Worm (Caenorhabditis elegans) whole organism, mixed stage, embryonic: ENCODE data around the gene T08E11.1.

Experiments used
- M03D4.4 ChIP-seq: sonication (generic microtip); optimal IDR thresholded peaks from 2 replicates; lab custom pipeline; 2017; ENCODE audit warnings: mild to moderate bottlenecking, missing genetic modification characterization, missing compliant biosample characterization
- bed-3 ChIP-seq: fragments of 200-800 bp; sonication (Bioruptor generic); optimal IDR thresholded peaks from 3 replicates; lab custom pipeline; 2018; ENCODE audit warnings: mild to moderate bottlenecking, missing genetic modification characterization, moderate library complexity, missing compliant biosample characterization
- blmp-1 ChIP-seq: fragments of 150-350 bp; optimal IDR thresholded peaks from 2 replicates; lab custom pipeline; 2014; ENCODE audit warnings: missing biosample characterization, missing genetic modification characterization
- ceh-39 ChIP-seq: fragments of 150-350 bp; optimal IDR thresholded peaks from 2 replicates; lab custom pipeline; 2014; ENCODE audit warnings: missing biosample characterization, missing genetic modification characterization
- ceh-43 ChIP-seq: fragments of 200-800 bp; sonication (Bioruptor generic); optimal IDR thresholded peaks from 2 replicates; lab custom pipeline; 2018; ENCODE audit warnings: mild to moderate bottlenecking, missing genetic modification characterization, moderate library complexity, missing compliant biosample characterization
- ces-1 ChIP-seq: fragments of 150-350 bp; optimal IDR thresholded peaks from 2 replicates; lab custom pipeline; 2014; ENCODE audit warnings: missing biosample characterization, missing genetic modification reagents, missing genetic modification characterization
- cnd-1 ChIP-seq: fragments of 200-800 bp; sonication (Bioruptor generic); optimal IDR thresholded peaks from 2 replicates; lab custom pipeline; 2018; ENCODE audit warnings: mild to moderate bottlenecking, missing genetic modification characterization, missing compliant biosample characterization
- drap-1 ChIP-seq: fragments of 200-800 bp; sonication (Bioruptor generic); optimal IDR thresholded peaks from 3 replicates; lab custom pipeline; 2018; ENCODE audit warnings: mild to moderate bottlenecking, missing genetic modification characterization, missing compliant biosample characterization
- elt-1 ChIP-seq: sonication (generic microtip); optimal IDR thresholded peaks from 2 replicates; lab custom pipeline; 2017; ENCODE audit warnings: missing genetic modification characterization, mild to moderate bottlenecking, missing compliant biosample characterization, antibody characterized with exemption, moderate library complexity, borderline replicate concordance; ENCODE audit not compliant: insufficient read depth
- elt-3 ChIP-seq: fragments of 150-350 bp; optimal IDR thresholded peaks from 2 replicates; lab custom pipeline; 2014; ENCODE audit warnings: missing biosample characterization, missing genetic modification characterization
- flh-1 ChIP-seq: fragments of 200-800 bp; sonication (Bioruptor generic); optimal IDR thresholded peaks from 2 replicates; lab custom pipeline; 2018; ENCODE audit warnings: mild to moderate bottlenecking, missing genetic modification characterization, moderate library complexity, missing compliant biosample characterization
- ham-2 ChIP-seq: fragments of 200-800 bp; sonication (Bioruptor generic); optimal IDR thresholded peaks from 2 replicates; lab custom pipeline; 2018; ENCODE audit warnings: mild to moderate bottlenecking, missing genetic modification characterization, missing compliant biosample characterization
- hlh-1 ChIP-seq: fragments of 150-350 bp; optimal IDR thresholded peaks from 2 replicates; lab custom pipeline; 2014; ENCODE audit warnings: missing biosample characterization, missing genetic modification reagents, missing genetic modification characterization
- lin-13 ChIP-seq: fragments of 150-350 bp; optimal IDR thresholded peaks from 2 replicates; lab custom pipeline; 2014; ENCODE audit warnings: missing biosample characterization, missing genetic modification characterization
- lin-32 ChIP-seq: fragments of 200-800 bp; sonication (Bioruptor generic); optimal IDR thresholded peaks from 2 replicates; lab custom pipeline; 2018; ENCODE audit warnings: mild to moderate bottlenecking, missing genetic modification characterization, missing compliant biosample characterization
- lsy-2 ChIP-seq: fragments of 150-350 bp; optimal IDR thresholded peaks from 2 replicates; lab custom pipeline; 2014; ENCODE audit warnings: missing biosample characterization, missing genetic modification characterization
- mab-5 ChIP-seq: fragments of 150-350 bp; optimal IDR thresholded peaks from 2 replicates; lab custom pipeline; 2014; ENCODE audit warnings: missing biosample characterization, missing genetic modification characterization
- mep-1 ChIP-seq: fragments of 150-350 bp; optimal IDR thresholded peaks from 2 replicates; lab custom pipeline; 2017; ENCODE audit warnings: missing biosample characterization, missing genetic modification reagents, missing genetic modification characterization, inconsistent platforms
- mls-2 ChIP-seq: sonication (generic microtip); optimal IDR thresholded peaks from 2 replicates; lab custom pipeline; 2016; ENCODE audit warnings: mild to moderate bottlenecking, missing genetic modification characterization, moderate library complexity, missing compliant biosample characterization
- nhr-12 ChIP-seq: fragments of 150-350 bp; optimal IDR thresholded peaks from 2 replicates; lab custom pipeline; 2014; ENCODE audit warnings: missing biosample characterization, missing genetic modification characterization
- nhr-2 ChIP-seq: fragments of 150-350 bp; optimal IDR thresholded peaks from 2 replicates; lab custom pipeline; 2014; ENCODE audit warnings: missing biosample characterization, missing genetic modification characterization
- nhr-237 ChIP-seq: fragments of 150-350 bp; optimal IDR thresholded peaks from 2 replicates; lab custom pipeline; 2014; ENCODE audit warnings: missing biosample characterization, missing genetic modification characterization
- pha-4 ChIP-seq: fragments of 150-350 bp; optimal IDR thresholded peaks from 2 replicates; lab custom pipeline; 2018; ENCODE audit warnings: missing biosample characterization, missing genetic modification reagents, missing genetic modification characterization
- sem-2 ChIP-seq: fragments of 200-800 bp; sonication (Bioruptor generic); optimal IDR thresholded peaks from 2 replicates; lab custom pipeline; 2018; ENCODE audit warnings: mild to moderate bottlenecking, missing genetic modification characterization, missing compliant biosample characterization
- snpc-4 ChIP-seq: fragments of 150-350 bp; optimal IDR thresholded peaks from 2 replicates; lab custom pipeline; 2014; ENCODE audit warnings: missing biosample characterization, missing genetic modification characterization
- sptf-1 ChIP-seq: sonication (generic microtip); optimal IDR thresholded peaks from 2 replicates; lab custom pipeline; 2017; ENCODE audit warnings: mild to moderate bottlenecking, missing genetic modification characterization, moderate library complexity, missing compliant biosample characterization
- tbx-8 ChIP-seq: fragments of 200-800 bp; sonication (Bioruptor generic); optimal IDR thresholded peaks from 2 replicates; lab custom pipeline; 2018; ENCODE audit warnings: mild to moderate bottlenecking, missing genetic modification characterization, moderate library complexity, missing compliant biosample characterization
- unc-120 ChIP-seq: sonication (generic microtip); optimal IDR thresholded peaks from 2 replicates; lab custom pipeline; 2017; ENCODE audit warnings: missing genetic modification characterization, missing compliant biosample characterization; ENCODE audit not compliant: poor library complexity, severe bottlenecking
- unc-39 ChIP-seq: fragments of 150-350 bp; optimal IDR thresholded peaks from 2 replicates; lab custom pipeline; 2014; ENCODE audit warnings: missing biosample characterization, missing genetic modification characterization
- ztf-11 ChIP-seq: fragments of 150-350 bp; optimal IDR thresholded peaks from 2 replicates; lab custom pipeline; 2014; ENCODE audit warnings: missing biosample characterization, missing genetic modification characterization

The T08E11.1 gene

ce11 chrII:1836204-1836603, at the start of gene T08E11.1:
Gene T08E11.1 (plus strand): TSS chrII:1836504.
- no peak for TF ChIP-seq pha-4 (tag; lab: Kevin White, UChicago)
- no peak for TF ChIP-seq sem-2 (GFP tag; lab: Kevin White, UChicago)
- TF ChIP-seq mep-1 (tag; lab: Kevin White, UChicago): no peak
- no peak for TF ChIP-seq drap-1 (GFP tag; lab: Kevin White, UChicago)
- TF ChIP-seq tbx-8 (GFP tag; lab: Kevin White, UChicago): no peak
- no peak for TF ChIP-seq M03D4.4
- TF ChIP-seq bed-3 (GFP tag; lab: Kevin White, UChicago): no peak
- no peak for TF ChIP-seq ces-1 (GFP tag; lab: Kevin White, UChicago)
- TF ChIP-seq ceh-39 (tag; lab: Kevin White, UChicago): no peak
- no peak for TF ChIP-seq nhr-237
- no peak for TF ChIP-seq sptf-1 (tag; lab: Kevin White, UChicago)
- TF ChIP-seq nhr-2: no peak
- no peak for TF ChIP-seq mls-2
- TF ChIP-seq ham-2 (GFP tag; lab: Kevin White, UChicago): no peak
- TF ChIP-seq unc-120 (tag; lab: Kevin White, UChicago): no peak
- TF ChIP-seq snpc-4 (tag; lab: Kevin White, UChicago): no peak
- TF ChIP-seq mab-5 (tag; lab: Kevin White, UChicago): no peak
- TF ChIP-seq elt-3 (tag; lab: Kevin White, UChicago): no peak

- no peak for TF ChIP-seq unc-39 (tag; lab: Kevin White, UChicago)
- TF ChIP-seq ztf-11 (tag; lab: Kevin White, UChicago): no peak
- TF ChIP-seq blmp-1: no peak
- no peak for TF ChIP-seq flh-1 (GFP tag; lab: Kevin White, UChicago)
- TF ChIP-seq ces-1 (GFP tag; lab: Kevin White, UChicago): no peak
- TF ChIP-seq drap-1 (GFP tag; lab: Kevin White, UChicago): no peak
- TF ChIP-seq ceh-43 (GFP tag; lab: Kevin White, UChicago): no peak
Measured at ce11 chrII:1787208-1787607, 49.1 kb upstream of the T08E11.1 start.

ce11 chrII:1788087-1788486, 48.2 kb upstream of the T08E11.1 start, which contains the start of the genes C08F1.6 and fbxb-13:
Gene C08F1.6 (minus strand): TSS chrII:1788187.
Gene fbxb-13 (plus strand): TSS chrII:1788277.
- TF ChIP-seq unc-120 (tag; lab: Kevin White, UChicago): no peak
- TF ChIP-seq lin-32 (GFP tag; lab: Kevin White, UChicago): peak; percentile 15
- TF ChIP-seq hlh-1 (tag; lab: Kevin White, UChicago): peak; percentile 0
- peak; percentile 48 for TF ChIP-seq cnd-1 (tag; lab: Kevin White, UChicago)

DNA sequence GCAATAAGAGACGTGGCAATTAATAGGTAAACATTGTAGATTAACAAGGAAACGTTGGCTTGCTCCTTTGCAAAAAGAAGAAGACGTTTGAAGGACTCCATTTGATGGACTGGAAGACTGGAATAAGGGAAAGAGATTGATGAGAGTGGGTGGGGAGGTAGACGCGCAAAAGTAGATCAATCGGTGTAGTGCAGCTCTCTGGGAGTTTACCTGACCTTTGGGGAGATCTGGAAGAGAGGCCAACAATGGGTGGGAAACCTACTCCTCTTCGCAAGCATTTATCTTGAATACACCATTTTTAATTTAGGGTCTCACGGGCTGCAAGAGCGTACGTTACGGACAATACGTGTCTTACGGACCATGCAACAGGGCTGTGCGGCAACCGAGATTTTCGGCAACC, 29.9 kb upstream of the T08E11.1 start, which contains the start of gene C08F1.12:
Gene C08F1.12, minus strand, starts transcription at position 101 of the 400 bp plus-strand sequence.
- no peak for TF ChIP-seq cnd-1 (tag; lab: Kevin White, UChicago)
- TF ChIP-seq mep-1 (tag; lab: Kevin White, UChicago): no peak
- no peak for TF ChIP-seq elt-3 (tag; lab: Kevin White, UChicago)
- TF ChIP-seq lin-32 (GFP tag; lab: Kevin White, UChicago): no peak
- TF ChIP-seq mab-5 (tag; lab: Kevin White, UChicago): no peak
- no peak for TF ChIP-seq unc-39 (tag; lab: Kevin White, UChicago)
- TF ChIP-seq sptf-1 (tag; lab: Kevin White, UChicago): no peak
- no peak for TF ChIP-seq unc-120 (tag; lab: Kevin White, UChicago)
- TF ChIP-seq nhr-237: no peak
- no peak for TF ChIP-seq sem-2 (GFP tag; lab: Kevin White, UChicago)
- TF ChIP-seq lsy-2 (tag; lab: Kevin White, UChicago): no peak
- no peak for TF ChIP-seq ham-2 (GFP tag; lab: Kevin White, UChicago)
- no peak for TF ChIP-seq snpc-4 (tag; lab: Kevin White, UChicago)

DNA sequence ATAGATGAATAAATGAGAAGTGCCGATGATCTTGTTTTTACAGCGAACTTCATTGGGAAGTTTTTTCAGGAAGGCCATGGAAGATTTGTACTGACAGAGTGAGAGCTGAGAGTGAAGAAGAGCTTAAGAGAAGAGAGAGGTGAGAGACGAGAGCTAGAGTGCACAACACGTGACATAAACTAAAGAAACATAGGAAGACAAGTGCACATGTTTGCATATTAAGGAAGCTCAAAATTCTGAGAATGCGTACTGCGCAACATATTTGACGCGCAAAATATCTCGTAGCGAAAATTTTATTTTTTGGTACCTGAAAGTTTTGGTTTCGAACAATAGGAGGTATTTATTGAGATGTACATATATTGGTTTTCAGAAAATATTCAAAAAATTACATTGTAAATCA, 28.1 kb upstream of the T08E11.1 start, which contains the start of gene C08F1.8:
Gene C08F1.8, minus strand, starts transcription at position 101 of the 400 bp plus-strand sequence.
- TF ChIP-seq elt-1 (tag; lab: Kevin White, UChicago) (no peak), bed-3 (GFP tag; lab: Kevin White, UChicago) (no peak), ceh-43 (GFP tag; lab: Kevin White, UChicago) (no peak), M03D4.4 (no peak), sem-2 (GFP tag; lab: Kevin White, UChicago) (no peak), nhr-12 (tag; lab: Kevin White, UChicago) (no peak), pha-4 (tag; lab: Kevin White, UChicago) (no peak), lin-13 (tag; lab: Kevin White, UChicago) (no peak), lsy-2 (tag; lab: Kevin White, UChicago) (no peak), mab-5 (tag; lab: Kevin White, UChicago) (no peak), flh-1 (GFP tag; lab: Kevin White, UChicago) (no peak), drap-1 (GFP tag; lab: Kevin White, UChicago) (no peak)
